Fruit fly (Drosophila melanogaster): ENCODE results near the gene CG2991.
A peak's percentile ranks its signal among the peaks of the same experiment; 100 is the strongest.

CG2991 gene

dm6 chr2L:2855773-2856615 lies 970 bp upstream of the CG2991 start, which contains the start of the genes CG3104 and RpS21 (continued):
- peak; percentile 88 for TF ChIP-seq HLH54F (GFP tag; optimal IDR thresholded peaks at IDR 0.05)
- TF ChIP-seq CG13123 (GFP tag; optimal IDR thresholded peaks at IDR 0.05): peak; percentile 100
- TF ChIP-seq h (optimal IDR thresholded peaks at IDR 0.05): no peak
- TF ChIP-seq CG15073 (GFP tag; optimal IDR thresholded peaks at IDR 0.05): no peak
- TF ChIP-seq gem (tag; optimal IDR thresholded peaks at IDR 0.05): peak; percentile 61
- TF ChIP-seq phol (tag; optimal IDR thresholded peaks at IDR 0.05): peak; percentile 86
- TF ChIP-seq hkb (optimal IDR thresholded peaks at IDR 0.05): peak; percentile 87
- peak; percentile 65; the same call in 1 of the 2 replicates for TF ChIP-seq hkb (GFP tag; IDR thresholded peaks at IDR 0.05)
- TF ChIP-seq CG43689 (GFP tag; IDR thresholded peaks at IDR 0.05): no peak; the same call in none of the 2 replicates
- peak; percentile 92 for TF ChIP-seq CG6765 (GFP tag; optimal IDR thresholded peaks at IDR 0.05)
- TF ChIP-seq chn (GFP tag; optimal IDR thresholded peaks at IDR 0.05): peak; percentile 77
- TF ChIP-seq CG17912 (GFP tag; optimal IDR thresholded peaks at IDR 0.05): peak; percentile 92
- TF ChIP-seq unpg (GFP tag; optimal IDR thresholded peaks at IDR 0.05): peak; percentile 56
- peak; percentile 83 for TF ChIP-seq CG8089 (GFP tag; optimal IDR thresholded peaks at IDR 0.05)
- TF ChIP-seq CG32767 (GFP tag; IDR thresholded peaks at IDR 0.05): peak; percentile 63; the same call in 1 of the 2 replicates
- TF ChIP-seq psq (GFP tag; optimal IDR thresholded peaks at IDR 0.05): peak; percentile 64
- TF ChIP-seq sens (GFP tag): peak; percentile 96
- TF ChIP-seq Blimp-1 (GFP tag; optimal IDR thresholded peaks at IDR 0.05): peak; percentile 48
- peak; percentile 71; the same call in 1 of the 2 replicates for TF ChIP-seq CG10321 (GFP tag; IDR thresholded peaks at IDR 0.05)
- TF ChIP-seq CG12104 (GFP tag; optimal IDR thresholded peaks at IDR 0.05): peak; percentile 87
- peak; percentile 78 for TF ChIP-seq ara (GFP tag; IDR thresholded peaks at IDR 0.05)
- peak; percentile 76 for TF ChIP-seq CG17359 (tag; optimal IDR thresholded peaks at IDR 0.05)
- peak; percentile 47 for TF ChIP-seq CG7271 (tag; optimal IDR thresholded peaks at IDR 0.05)
- TF ChIP-seq Poxn (GFP tag; IDR thresholded peaks at IDR 0.05): 0 out of 2 replicates have a peak, but pooled peaks have one; percentile 55
- TF ChIP-seq CG15011 (GFP tag; optimal IDR thresholded peaks at IDR 0.05): peak; percentile 86
- peak; percentile 99 for TF ChIP-seq YL-1 (GFP tag; optimal IDR thresholded peaks at IDR 0.05)
- TF ChIP-seq NC2α (GFP tag; optimal IDR thresholded peaks at IDR 0.05): peak; percentile 64
- TF ChIP-seq Antp (GFP tag; optimal IDR thresholded peaks at IDR 0.05): peak; percentile 88
- TF ChIP-seq CG6791 (GFP tag; IDR thresholded peaks at IDR 0.05; ENCODE audit: partially characterized antibody): 0 out of 3 replicates have a peak, but pooled peaks have one; percentile 5
- TF ChIP-seq CG1792 (GFP tag; optimal IDR thresholded peaks at IDR 0.05): peak; percentile 80
- peak; percentile 73 for TF ChIP-seq CG10147 (GFP tag; optimal IDR thresholded peaks at IDR 0.05)
- peak; percentile 69 for TF ChIP-seq pnt (GFP tag; optimal IDR thresholded peaks at IDR 0.05)
- TF ChIP-seq CG30403 (GFP tag; optimal IDR thresholded peaks at IDR 0.05): peak; percentile 85
- TF ChIP-seq lilli (GFP tag; optimal IDR thresholded peaks at IDR 0.05): peak; percentile 86
- TF ChIP-seq MTF-1 (GFP tag; optimal IDR thresholded peaks at IDR 0.05; ENCODE audit: borderline replicate concordance): peak; percentile 94
- peak; percentile 75 for TF ChIP-seq Bteb2 (GFP tag; optimal IDR thresholded peaks at IDR 0.05)
- TF ChIP-seq CG11723 (GFP tag; optimal IDR thresholded peaks at IDR 0.05): peak; percentile 88
- no peak for TF ChIP-seq cato (GFP tag; optimal IDR thresholded peaks at IDR 0.05; ENCODE audit: borderline replicate concordance)
- TF ChIP-seq CG2116 (GFP tag; optimal IDR thresholded peaks at IDR 0.05): peak; percentile 70
- TF ChIP-seq CG10979 (tag; optimal IDR thresholded peaks at IDR 0.05): peak; percentile 59
- TF ChIP-seq en (GFP tag; optimal IDR thresholded peaks at IDR 0.05): peak; percentile 29
- TF ChIP-seq zf30C (GFP tag; optimal IDR thresholded peaks at IDR 0.05): peak; percentile 50
- TF ChIP-seq CG10366 (GFP tag; IDR thresholded peaks at IDR 0.05): peak; percentile 88
- peak; percentile 85 for TF ChIP-seq Usf (GFP tag; optimal IDR thresholded peaks at IDR 0.05)
- peak; percentile 81 for TF ChIP-seq CG3407 (GFP tag; optimal IDR thresholded peaks at IDR 0.05)
- TF ChIP-seq al (GFP tag; IDR thresholded peaks at IDR 0.05): peak; percentile 81
- peak; percentile 38 for TF ChIP-seq Sox102F (GFP tag; optimal IDR thresholded peaks at IDR 0.05)
- peak; percentile 86 for TF ChIP-seq pho (GFP tag; optimal IDR thresholded peaks at IDR 0.05)
- peak; percentile 95 for TF ChIP-seq ken (GFP tag; IDR thresholded peaks at IDR 0.05)

Data from whole organism, embryonic.